Fruit fly (Drosophila melanogaster): ENCODE results near the gene CG14669.

Gene CG14669

DNA sequence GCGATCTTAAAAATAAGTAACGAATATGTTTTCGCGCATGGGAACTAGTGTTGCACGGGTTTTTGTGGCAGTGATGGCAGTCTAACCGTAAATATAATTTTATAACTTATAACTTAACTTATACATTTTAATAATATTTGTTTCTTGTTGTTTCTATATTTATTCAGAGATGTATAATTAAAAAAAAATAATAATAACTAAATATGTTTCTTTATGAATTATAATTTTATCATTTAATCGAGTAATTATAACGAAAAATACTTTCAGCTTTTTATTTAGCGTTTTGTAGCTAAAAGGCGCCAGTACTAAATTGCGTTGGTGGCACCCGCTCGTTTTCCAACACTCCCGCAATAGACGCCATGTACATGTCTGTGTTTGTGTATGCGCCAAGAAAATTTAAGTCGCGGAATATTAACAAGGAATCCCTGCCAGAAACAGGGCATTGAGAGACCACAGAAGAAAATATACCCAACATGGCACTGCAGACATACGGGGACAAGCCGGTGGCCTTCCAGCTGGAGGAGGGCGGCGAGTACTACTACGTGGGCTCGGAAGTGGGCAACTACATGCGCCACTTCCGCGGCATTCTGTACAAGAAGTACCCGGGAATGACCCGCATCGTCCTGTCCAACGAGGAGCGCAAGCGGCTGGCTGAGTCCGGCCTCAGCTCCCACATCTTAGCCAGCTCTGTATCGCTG lies 56.4 kb downstream of the CG14669 start, which contains the start of the genes mRpL44 and Snr1:
TSS of gene mRpL44 (minus strand) at position 51 of the 698 bp plus-strand sequence.
TSS of gene Snr1 (plus strand) at position 341 of the 698 bp plus-strand sequence.
- TF ChIP-seq CG7045 (GFP tag; optimal IDR thresholded peaks at IDR 0.05): peak; percentile 65
- peak; percentile 72 for TF ChIP-seq Mnt (GFP tag; optimal IDR thresholded peaks at IDR 0.05)
- peak; percentile 71 for TF ChIP-seq CG14711 (tag; optimal IDR thresholded peaks at IDR 0.05)
- TF ChIP-seq toe (GFP tag; optimal IDR thresholded peaks at IDR 0.05): no peak
- peak; percentile 13 for TF ChIP-seq bab1 (GFP tag; optimal IDR thresholded peaks at IDR 0.05)
- TF ChIP-seq CG12768 (GFP tag; optimal IDR thresholded peaks at IDR 0.05): peak; percentile 72
- peak; percentile 44 for TF ChIP-seq cic (GFP tag; optimal IDR thresholded peaks at IDR 0.05)
- TF ChIP-seq Clk (GFP tag; optimal IDR thresholded peaks at IDR 0.05): no peak
- TF ChIP-seq ovo (GFP tag; optimal IDR thresholded peaks at IDR 0.05): peak; percentile 25
- peak; percentile 42 for TF ChIP-seq CG1620 (GFP tag; optimal IDR thresholded peaks at IDR 0.05)
- TF ChIP-seq CG11617 (GFP tag; optimal IDR thresholded peaks at IDR 0.05): peak; percentile 76
- TF ChIP-seq cnc (optimal IDR thresholded peaks at IDR 0.05): no peak
- TF ChIP-seq tj (GFP tag; optimal IDR thresholded peaks at IDR 0.05): no peak
- TF ChIP-seq CG33017 (tag; optimal IDR thresholded peaks at IDR 0.05): peak; percentile 72
- TF ChIP-seq kay (GFP tag; ENCODE audit: borderline replicate concordance): no peak
- TF ChIP-seq Hr96 (GFP tag; optimal IDR thresholded peaks at IDR 0.05): no peak
- peak; percentile 84 for TF ChIP-seq CG7101 (tag; optimal IDR thresholded peaks at IDR 0.05)
- peak; percentile 73 for TF ChIP-seq Crg-1 (GFP tag; optimal IDR thresholded peaks at IDR 0.05)
- no peak for TF ChIP-seq CG5204 (GFP tag; optimal IDR thresholded peaks at IDR 0.05)
- peak; percentile 72 for TF ChIP-seq pad (GFP tag; optimal IDR thresholded peaks at IDR 0.05)

dm6 chr3R:5474551-5474950 lies 60.2 kb downstream of the CG14669 start, which contains the start of the genes CG45100, HDAC3 and Hcs:
TSS of gene CG45100 (minus strand) at chr3R:5474600.
TSS of gene HDAC3 (minus strand) at chr3R:5474600.
TSS of gene Hcs (plus strand) at chr3R:5474899.
- TF ChIP-seq cic (GFP tag; optimal IDR thresholded peaks at IDR 0.05) (no peak), CG14711 (tag; optimal IDR thresholded peaks at IDR 0.05) (peak; percentile 26), pad (GFP tag; optimal IDR thresholded peaks at IDR 0.05) (peak; percentile 19), CG7101 (tag; optimal IDR thresholded peaks at IDR 0.05) (peak; percentile 31), ovo (GFP tag; optimal IDR thresholded peaks at IDR 0.05) (no peak), CG12768 (GFP tag; optimal IDR thresholded peaks at IDR 0.05) (peak; percentile 59), toe (GFP tag; optimal IDR thresholded peaks at IDR 0.05) (no peak), CG5204 (GFP tag; optimal IDR thresholded peaks at IDR 0.05) (no peak), bab1 (GFP tag; optimal IDR thresholded peaks at IDR 0.05) (no peak), CG1620 (GFP tag; optimal IDR thresholded peaks at IDR 0.05) (peak; percentile 39), CG33017 (tag; optimal IDR thresholded peaks at IDR 0.05) (no peak), Mnt (GFP tag; optimal IDR thresholded peaks at IDR 0.05) (peak; percentile 28), Crg-1 (GFP tag; optimal IDR thresholded peaks at IDR 0.05) (no peak), cnc (optimal IDR thresholded peaks at IDR 0.05) (no peak), CG11617 (GFP tag; optimal IDR thresholded peaks at IDR 0.05) (peak; percentile 34), Clk (GFP tag; optimal IDR thresholded peaks at IDR 0.05) (peak; percentile 29), Hr96 (GFP tag; optimal IDR thresholded peaks at IDR 0.05) (no peak), tj (GFP tag; optimal IDR thresholded peaks at IDR 0.05) (no peak)

dm6 chr3R:5482790-5483189 lies 68.5 kb downstream of the CG14669 start:
- TF ChIP-seq CG1620 (GFP tag; optimal IDR thresholded peaks at IDR 0.05) (no peak), CG5204 (GFP tag; optimal IDR thresholded peaks at IDR 0.05) (no peak), CG12768 (GFP tag; optimal IDR thresholded peaks at IDR 0.05) (no peak), CG7045 (GFP tag; optimal IDR thresholded peaks at IDR 0.05) (no peak), cnc (optimal IDR thresholded peaks at IDR 0.05) (no peak), CG33017 (tag; optimal IDR thresholded peaks at IDR 0.05) (no peak), Hr96 (GFP tag; optimal IDR thresholded peaks at IDR 0.05) (no peak), Crg-1 (GFP tag; optimal IDR thresholded peaks at IDR 0.05) (no peak)

- TF ChIP-seq CG7045 (GFP tag; optimal IDR thresholded peaks at IDR 0.05): no peak
- no peak for TF ChIP-seq Mnt (GFP tag; optimal IDR thresholded peaks at IDR 0.05)
- peak; percentile 70 for TF ChIP-seq CG7101 (tag; optimal IDR thresholded peaks at IDR 0.05)
- TF ChIP-seq CG33017 (tag; optimal IDR thresholded peaks at IDR 0.05): peak; percentile 56
- peak; percentile 31 for TF ChIP-seq bab1 (GFP tag; optimal IDR thresholded peaks at IDR 0.05)
- no peak for TF ChIP-seq cic (GFP tag; optimal IDR thresholded peaks at IDR 0.05)
- TF ChIP-seq CG14711 (tag; optimal IDR thresholded peaks at IDR 0.05): peak; percentile 36
- TF ChIP-seq toe (GFP tag; optimal IDR thresholded peaks at IDR 0.05): no peak
Observed at dm6 chr3R:5483488-5484109, 69.3 kb downstream of the CG14669 start, which contains the start of gene ksr. TSS of gene ksr (minus strand) at chr3R:5483906.

- TF ChIP-seq Mnt (GFP tag; optimal IDR thresholded peaks at IDR 0.05) (no peak), cic (GFP tag; optimal IDR thresholded peaks at IDR 0.05) (no peak), Hr96 (GFP tag; optimal IDR thresholded peaks at IDR 0.05) (no peak), CG33017 (tag; optimal IDR thresholded peaks at IDR 0.05) (peak; percentile 47), ovo (GFP tag; optimal IDR thresholded peaks at IDR 0.05) (no peak), CG5204 (GFP tag; optimal IDR thresholded peaks at IDR 0.05) (peak; percentile 44), CG7045 (GFP tag; optimal IDR thresholded peaks at IDR 0.05) (peak; percentile 46), Clk (GFP tag; optimal IDR thresholded peaks at IDR 0.05) (no peak), Crg-1 (GFP tag; optimal IDR thresholded peaks at IDR 0.05) (no peak), CG14711 (tag; optimal IDR thresholded peaks at IDR 0.05) (peak; percentile 71), cnc (optimal IDR thresholded peaks at IDR 0.05) (no peak), pad (GFP tag; optimal IDR thresholded peaks at IDR 0.05) (peak; percentile 31), CG7101 (tag; optimal IDR thresholded peaks at IDR 0.05) (peak; percentile 70), CG1620 (GFP tag; optimal IDR thresholded peaks at IDR 0.05) (peak; percentile 68), kay (GFP tag; ENCODE audit: borderline replicate concordance) (no peak), bab1 (GFP tag; optimal IDR thresholded peaks at IDR 0.05) (peak; percentile 27), tj (GFP tag; optimal IDR thresholded peaks at IDR 0.05) (peak; percentile 8), toe (GFP tag; optimal IDR thresholded peaks at IDR 0.05) (no peak), CG12768 (GFP tag; optimal IDR thresholded peaks at IDR 0.05) (peak; percentile 24), CG11617 (GFP tag; optimal IDR thresholded peaks at IDR 0.05) (peak; percentile 53)
Observed at dm6 chr3R:5485295-5485718, 71.0 kb downstream of the CG14669 start, which contains the start of gene CG31550. TSS of gene CG31550 (plus strand) at chr3R:5485543.
